Worm (Caenorhabditis elegans) whole organism, L4 larva: ENCODE data around the gene B0272.3.
A peak's percentile ranks its signal among the peaks of the same experiment; 100 is the strongest.

ENCODE experiments used
- F49E8.2 ChIP-seq: sonication (generic microtip); optimal IDR thresholded peaks from 2 replicates; lab custom pipeline; 2016; ENCODE audit warnings: missing compliant biosample characterization, mild to moderate bottlenecking, missing genetic modification characterization, borderline replicate concordance
- T20F7.1 ChIP-seq: fragments of 200-800 bp; sonication (Bioruptor generic); optimal IDR thresholded peaks from 2 replicates; lab custom pipeline; 2018; ENCODE audit warnings: mild to moderate bottlenecking, missing genetic modification characterization, missing compliant biosample characterization
- Y105C5A.15 ChIP-seq: fragments of 200-800 bp; sonication (Bioruptor generic); IDR thresholded peaks from 2 replicates; pipeline ENCODE4 v1.3.6; 2022; ENCODE audit warnings: missing genetic modification characterization, missing compliant biosample characterization
- Y48G9A.11 ChIP-seq: fragments of 200-800 bp; sonication (Bioruptor generic); IDR thresholded peaks from 2 replicates; pipeline ENCODE4 v1.3.6; 2022; ENCODE audit warnings: missing genetic modification reagents, missing genetic modification characterization, missing compliant biosample characterization
- ZK337.2 ChIP-seq: fragments of 200-800 bp; sonication (Bioruptor generic); IDR thresholded peaks from 2 replicates; pipeline ENCODE4 v1.3.6; 2022; ENCODE audit warnings: missing genetic modification reagents, missing genetic modification characterization, missing compliant biosample characterization
- aha-1 ChIP-seq: fragments of 150-350 bp; peaks from one replicate; lab custom pipeline; 2014; ENCODE audit warnings: missing biosample characterization, missing genetic modification characterization
- aly-2 ChIP-seq: sonication (generic microtip); optimal IDR thresholded peaks from 2 replicates; lab custom pipeline; 2018; ENCODE audit warnings: missing biosample characterization, missing genetic modification characterization
- attf-4 ChIP-seq: sonication (generic microtip); optimal IDR thresholded peaks from 3 replicates; lab custom pipeline; 2017; ENCODE audit warnings: missing biosample characterization, missing genetic modification characterization
- ceh-44 ChIP-seq: fragments of 200-800 bp; sonication (Bioruptor generic); IDR thresholded peaks from 2 replicates; pipeline ENCODE4 v1.3.6; 2022; ENCODE audit warnings: missing genetic modification reagents, missing genetic modification characterization, missing compliant biosample characterization
- daf-19 ChIP-seq: fragments of 200-800 bp; sonication (Bioruptor generic); conservative IDR thresholded peaks from 2 replicates; pipeline ENCODE4 v1.3.6; 2022; ENCODE audit warnings: missing genetic modification characterization, missing compliant biosample characterization
- dpl-1 ChIP-seq: fragments of 150-350 bp; optimal IDR thresholded peaks from 2 replicates; lab custom pipeline; 2014; ENCODE audit warnings: missing biosample characterization, missing genetic modification reagents, missing genetic modification characterization
- duxl-1 ChIP-seq: sonication (generic microtip); optimal IDR thresholded peaks from 2 replicates; lab custom pipeline; 2016; ENCODE audit warnings: mild to moderate bottlenecking, missing genetic modification characterization, moderate library complexity, missing compliant biosample characterization; ENCODE audit not compliant: poor library complexity
- egl-43 ChIP-seq: fragments of 200-800 bp; sonication (Bioruptor generic); IDR thresholded peaks from 2 replicates; pipeline ENCODE4 v1.3.6; 2022; ENCODE audit warnings: missing genetic modification reagents, missing genetic modification characterization, missing compliant biosample characterization
- gei-8 ChIP-seq: fragments of 200-800 bp; sonication (Bioruptor generic); optimal IDR thresholded peaks from 2 replicates; lab custom pipeline; 2018; ENCODE audit warnings: mild to moderate bottlenecking, missing genetic modification characterization, missing compliant biosample characterization
- hlh-11 ChIP-seq: fragments of 200-800 bp; sonication (Bioruptor generic); optimal IDR thresholded peaks from 2 replicates; lab custom pipeline; 2018; ENCODE audit warnings: mild to moderate bottlenecking, missing genetic modification characterization, missing compliant biosample characterization
- hlh-30 ChIP-seq: sonication (generic microtip); optimal IDR thresholded peaks from 2 replicates; lab custom pipeline; 2017; ENCODE audit warnings: antibody characterized with exemption, mild to moderate bottlenecking, missing genetic modification characterization, missing compliant biosample characterization; ENCODE audit not compliant: insufficient read depth
- lim-7 ChIP-seq: fragments of 200-800 bp; sonication (Bioruptor generic); IDR thresholded peaks from 2 replicates; pipeline ENCODE4 v1.3.6; 2022; ENCODE audit warnings: missing genetic modification characterization, missing compliant biosample characterization
- lin-15B ChIP-seq: fragments of 150-350 bp; sonication (generic microtip); optimal IDR thresholded peaks from 3 replicates; lab custom pipeline; 2014; ENCODE audit warnings: missing biosample characterization, missing genetic modification characterization
- lir-3 ChIP-seq: sonication (generic microtip); optimal IDR thresholded peaks from 2 replicates; lab custom pipeline; 2016; ENCODE audit warnings: mild to moderate bottlenecking, missing genetic modification characterization, missing compliant biosample characterization
- mdl-1 ChIP-seq, 2 experiments: fragments of 150-350 bp in 1 of 2; sonication (generic microtip) in 1 of 2; optimal IDR thresholded peaks; 2 replicates each; lab custom pipeline; 2014 to 2017; ENCODE audit warnings: missing biosample characterization in 2 of 2, missing genetic modification characterization in 2 of 2
- mep-1 ChIP-seq: fragments of 150-350 bp; sonication (generic microtip); optimal IDR thresholded peaks from 3 replicates; lab custom pipeline; 2014; ENCODE audit warnings: missing biosample characterization, missing genetic modification characterization
- mxl-3 ChIP-seq: fragments of 200-800 bp; sonication (Bioruptor generic); optimal IDR thresholded peaks from 2 replicates; lab custom pipeline; 2018; ENCODE audit warnings: mild to moderate bottlenecking, missing genetic modification characterization, missing compliant biosample characterization
- nhr-11 ChIP-seq: fragments of 150-350 bp; optimal IDR thresholded peaks from 2 replicates; lab custom pipeline; 2014; ENCODE audit warnings: missing biosample characterization, missing genetic modification characterization
- nhr-25 ChIP-seq: sonication (generic microtip); optimal IDR thresholded peaks from 2 replicates; lab custom pipeline; 2017; ENCODE audit warnings: missing genetic modification characterization, mild to moderate bottlenecking, missing compliant biosample characterization, antibody characterized with exemption, moderate library complexity, borderline replicate concordance; ENCODE audit not compliant: insufficient read depth
- nhr-28 ChIP-seq: fragments of 150-350 bp; optimal IDR thresholded peaks from 2 replicates; lab custom pipeline; 2014; ENCODE audit warnings: missing biosample characterization, missing genetic modification characterization
- nhr-48 ChIP-seq: sonication (generic microtip); optimal IDR thresholded peaks from 2 replicates; lab custom pipeline; 2016; ENCODE audit warnings: mild to moderate bottlenecking, missing genetic modification characterization, missing compliant biosample characterization
- nhr-6 ChIP-seq: fragments of 150-350 bp; optimal IDR thresholded peaks from 2 replicates; lab custom pipeline; 2014; ENCODE audit warnings: missing biosample characterization, missing genetic modification characterization
- nhr-76 ChIP-seq: fragments of 150-350 bp; optimal IDR thresholded peaks from 2 replicates; lab custom pipeline; 2014; ENCODE audit warnings: missing biosample characterization, missing genetic modification characterization
- skn-1 ChIP-seq: fragments of 150-350 bp; optimal IDR thresholded peaks from 2 replicates; lab custom pipeline; 2014; ENCODE audit warnings: missing biosample characterization, missing genetic modification characterization
- tag-97 ChIP-seq: fragments of 200-800 bp; sonication (Bioruptor generic); IDR thresholded peaks from 2 replicates; pipeline ENCODE4 v1.3.6; 2022; ENCODE audit warnings: missing genetic modification characterization, missing compliant biosample characterization
- unc-130 ChIP-seq: sonication (generic microtip); optimal IDR thresholded peaks from 2 replicates; lab custom pipeline; 2016; ENCODE audit warnings: missing genetic modification reagents, missing genetic modification characterization, missing compliant biosample characterization
- unc-62 ChIP-seq, 3 experiments: fragments of 150-350 bp in 1 of 3; sonication (generic microtip); optimal IDR thresholded peaks in 2 of 3; peaks in 1 of 3; 1 replicate in 1 of 3; 2 replicates in 2 of 3; lab custom pipeline; 2014 to 2017; ENCODE audit warnings: missing biosample characterization in 3 of 3, missing genetic modification characterization in 3 of 3, missing genetic modification reagents in 3 of 3, missing genotype in 1 of 3
- zfp-3 ChIP-seq: fragments of 200-800 bp; sonication (Bioruptor generic); conservative IDR thresholded peaks from 2 replicates; pipeline ENCODE4 v1.3.6; 2022; ENCODE audit warnings: missing genetic modification reagents, missing genetic modification characterization, missing compliant biosample characterization

Gene B0272.3

DNA sequence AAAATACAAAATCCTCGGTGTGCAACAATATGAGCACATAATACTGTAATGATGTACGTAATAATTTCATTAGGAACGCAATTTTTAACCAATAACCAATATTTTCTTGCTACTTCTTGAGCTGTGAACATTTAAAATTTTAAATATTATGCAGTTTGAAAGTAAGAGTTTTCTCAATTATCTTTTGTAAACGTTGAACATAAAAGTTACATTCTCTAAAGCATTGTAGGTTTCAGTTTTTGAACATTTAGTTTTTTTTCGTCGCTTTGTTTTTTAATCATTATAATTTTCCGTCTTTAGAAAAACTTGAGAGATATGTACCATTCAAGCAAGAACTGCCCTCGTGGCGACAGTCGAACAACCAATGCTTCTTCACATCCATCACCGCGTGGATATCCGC lies 39.9 kb upstream of the B0272.3 start, which contains the start of gene C23F12.3 (continued):
- TF ChIP-seq Y48G9A.11 (GFP tag; lab: Robert Waterston, UW) (no peak), duxl-1 (tag; lab: Kevin White, UChicago) (no peak), nhr-76 (tag; lab: Kevin White, UChicago) (no peak)

DNA sequence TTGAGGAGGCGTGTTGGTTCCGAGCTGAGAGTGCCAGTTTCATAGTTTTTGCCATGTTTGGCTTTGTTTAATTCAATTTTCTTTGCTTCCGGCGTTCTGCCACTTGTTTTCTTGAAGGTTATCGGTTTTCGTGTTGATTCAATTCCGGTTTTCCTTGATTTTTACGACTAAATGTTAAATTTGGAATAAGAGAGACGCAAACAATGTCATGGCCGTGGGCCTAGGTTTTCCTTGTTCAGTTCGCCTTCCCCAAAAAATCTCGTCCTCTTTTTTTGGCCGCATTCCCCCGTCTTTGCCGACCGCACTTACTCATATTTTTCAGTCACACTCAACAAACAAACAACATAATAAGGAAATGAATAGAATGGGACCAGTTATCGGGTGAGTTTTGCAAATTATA lies 37.5 kb upstream of the B0272.3 start, which contains the start of gene C23F12.9:
C23F12.9 (plus strand) TSS at position 301 of the 400 bp plus-strand sequence.
- TF ChIP-seq nhr-6 (no peak), ceh-44 (GFP tag; lab: Robert Waterston, UW) (no peak), F49E8.2 (no peak), tag-97 (no peak), lir-3 (tag; lab: Kevin White, UChicago) (no peak), egl-43 (GFP tag; lab: Robert Waterston, UW) (no peak)
- TF ChIP-seq, all 104 proteins: peak for 0

DNA sequence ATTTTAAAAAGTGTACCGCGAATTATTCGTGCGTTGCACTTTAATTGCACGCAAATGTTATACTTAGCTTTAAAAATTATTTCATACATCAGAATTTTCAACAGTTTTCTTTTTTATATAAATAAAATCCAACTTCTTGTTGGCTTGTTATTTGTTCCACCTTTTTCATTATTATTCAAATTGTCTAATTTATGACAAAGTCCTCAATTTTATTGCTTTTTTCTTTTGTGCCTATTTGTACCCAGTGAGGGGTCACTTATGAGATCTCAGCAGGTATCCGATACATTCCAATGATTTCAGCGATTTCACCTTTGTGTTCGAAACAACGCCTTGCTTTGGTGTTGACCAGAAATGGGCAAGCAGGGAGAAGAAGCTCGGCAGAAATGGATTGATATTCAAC lies 33.8 kb upstream of the B0272.3 start, which contains the start of gene fln-2:
fln-2 (plus strand) TSS at position 301 of the 400 bp plus-strand sequence.
- TF ChIP-seq aha-1 (tag; lab: Kevin White, UChicago) (peak; percentile 37), daf-19 (GFP tag; lab: Robert Waterston, UW) (no peak), nhr-11 (tag; lab: Kevin White, UChicago) (no peak), unc-62 (GFP tag; optimal IDR thresholded peaks at IDR 0.05 in 1 of 2; lab: Kevin White, UChicago) (peak in 1 of 2 experiments; percentile 63), unc-62 (tag; optimal IDR thresholded peaks at IDR 0.05; lab: Kevin White, UChicago) (no peak)
- TF ChIP-seq, all 104 proteins: peak for 2

DNA sequence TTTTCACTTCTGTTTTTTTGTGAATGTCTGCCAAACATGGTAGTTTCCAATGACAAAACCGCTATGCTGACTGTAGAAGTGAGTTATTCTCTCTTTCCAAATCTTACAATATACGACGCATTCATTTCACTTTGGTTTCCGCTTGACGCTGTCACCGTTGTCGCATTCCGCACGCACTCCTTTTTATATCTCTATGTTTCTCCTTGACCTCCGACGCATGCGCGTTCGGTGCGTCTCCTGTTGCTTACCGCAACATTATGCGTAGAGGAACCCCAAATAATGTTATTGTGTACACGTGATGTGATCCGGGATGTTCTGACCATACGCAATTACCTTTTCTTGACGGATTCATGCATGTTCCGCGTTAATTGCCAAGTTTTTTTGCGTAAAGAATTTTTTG lies 29.3 kb upstream of the B0272.3 start:
- no peak for TF ChIP-seq ZK337.2 (GFP tag; lab: Robert Waterston, UW)
- TF ChIP-seq nhr-6, result no peak
- TF ChIP-seq zfp-3 (GFP tag; lab: Robert Waterston, UW), result no peak
- TF ChIP-seq lin-15B (tag; lab: Kevin White, UChicago), result no peak
- TF ChIP-seq mxl-3 (GFP tag; lab: Kevin White, UChicago), result peak; percentile 18
- TF ChIP-seq gei-8, result no peak
- no peak for TF ChIP-seq lim-7
- TF ChIP-seq tag-97, result no peak
- TF ChIP-seq hlh-30, result peak; percentile 32
- peak in 1 of 2 experiments; percentile 55 for TF ChIP-seq mdl-1 (tag; optimal IDR thresholded peaks at IDR 0.05; lab: Kevin White, UChicago)
- TF ChIP-seq nhr-28 (tag; lab: Kevin White, UChicago), result peak; percentile 7
- peak; percentile 66 for TF ChIP-seq nhr-25 (tag; lab: Kevin White, UChicago)
- TF ChIP-seq nhr-48 (tag; lab: Kevin White, UChicago), result no peak
- no peak for TF ChIP-seq unc-130 (GFP tag; lab: Kevin White, UChicago)

DNA sequence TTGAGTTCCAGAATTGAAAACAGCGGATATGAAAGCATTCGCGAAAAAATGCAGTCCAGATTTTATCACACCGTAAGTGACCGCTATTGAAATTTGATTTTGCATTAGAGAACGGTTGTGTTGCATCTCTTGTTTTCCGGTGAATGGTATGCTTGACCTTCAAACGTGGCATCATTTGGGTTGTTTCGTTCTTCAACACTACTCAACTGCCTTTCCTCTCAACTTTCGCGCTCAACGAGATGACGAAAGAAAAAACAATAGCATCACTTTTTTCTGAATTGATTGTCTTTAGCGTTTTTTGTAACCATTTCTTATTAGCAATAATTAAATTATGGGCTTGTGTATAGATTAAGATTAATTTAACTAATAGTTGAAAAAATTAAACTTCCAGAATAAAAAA lies 28.8 kb upstream of the B0272.3 start:
- TF ChIP-seq aly-2 (tag; lab: Kevin White, UChicago) (no peak), Y105C5A.15 (GFP tag; lab: Robert Waterston, UW) (no peak), attf-4 (tag; lab: Kevin White, UChicago) (no peak), nhr-6 (no peak), dpl-1 (GFP tag; lab: Kevin White, UChicago) (no peak), T20F7.1 (GFP tag; lab: Kevin White, UChicago) (no peak), tag-97 (no peak)

DNA sequence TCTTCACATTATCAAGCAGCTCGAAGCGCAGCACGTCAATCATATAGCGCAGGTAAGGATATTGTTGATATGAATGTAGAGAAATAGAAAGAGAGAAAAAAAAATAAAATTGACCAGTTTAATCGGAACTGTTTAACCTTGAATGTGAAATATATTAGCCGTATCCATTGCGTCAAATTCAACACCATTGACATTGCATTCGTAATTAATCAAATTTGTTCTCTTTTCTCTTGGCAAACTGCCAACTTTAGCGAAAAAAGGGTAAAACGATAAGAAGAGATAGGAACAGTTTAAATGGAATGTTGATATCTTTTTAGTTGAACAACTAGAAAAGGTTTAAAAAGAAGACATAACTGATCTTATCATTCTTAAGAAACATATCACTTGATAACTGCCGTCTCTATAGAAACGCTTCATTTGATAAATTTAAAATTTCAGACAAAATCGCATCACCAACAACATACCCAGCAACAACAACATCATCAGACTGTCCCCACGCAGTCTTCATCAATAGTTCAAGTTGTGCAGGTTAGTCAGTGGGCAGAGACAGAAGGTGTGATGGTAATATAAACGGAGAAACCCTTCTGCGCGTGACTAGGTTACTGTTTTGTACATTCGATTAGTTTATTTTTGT lies 27.5 kb upstream of the B0272.3 start:
- TF ChIP-seq nhr-28 (tag; lab: Kevin White, UChicago), result peak; percentile 63
- peak; percentile 20 for TF ChIP-seq hlh-30
- TF ChIP-seq nhr-25 (tag; lab: Kevin White, UChicago), result peak; percentile 88
- TF ChIP-seq unc-62 (GFP tag; optimal IDR thresholded peaks at IDR 0.05 in 1 of 2; lab: Kevin White, UChicago), result peak in 1 of 2 experiments; percentile 80
- no peak for TF ChIP-seq unc-62 (tag; optimal IDR thresholded peaks at IDR 0.05; lab: Kevin White, UChicago)
- TF ChIP-seq mep-1 (tag; lab: Kevin White, UChicago), result peak; percentile 30
- TF ChIP-seq skn-1 (tag; lab: Kevin White, UChicago), result no peak
- peak; percentile 2 for TF ChIP-seq hlh-11 (tag; lab: Kevin White, UChicago)
- peak; percentile 79 for TF ChIP-seq aha-1 (tag; lab: Kevin White, UChicago)
- TF ChIP-seq ZK337.2 (GFP tag; lab: Robert Waterston, UW), result no peak
